Fruit fly (Drosophila melanogaster) whole organism, embryonic: ENCODE data around the gene rempA.
A peak's percentile ranks its signal among the peaks of the same experiment; 100 is the strongest.

Source experiments
- BEAF-32 ChIP-seq: fragments of 200-800 bp; sonication (Bioruptor generic); optimal IDR thresholded peaks from 3 replicates; lab custom pipeline; 2017; ENCODE audit warnings: missing biosample characterization, missing genetic modification characterization, mild to moderate bottlenecking, moderate library complexity, missing genetic modification reagents
- Blimp-1 ChIP-seq: fragments of 200-800 bp; sonication (Bioruptor generic); optimal IDR thresholded peaks from 3 replicates; lab custom pipeline; 2018; ENCODE audit warnings: missing biosample characterization, missing genetic modification characterization, mild to moderate bottlenecking, moderate library complexity, missing genetic modification reagents
- Bteb2 ChIP-seq: fragments of 200-800 bp; sonication (Bioruptor generic); optimal IDR thresholded peaks from 2 replicates; lab custom pipeline; 2016; ENCODE audit warnings: missing biosample characterization, missing genetic modification characterization
- CG10543 ChIP-seq: fragments of 200-800 bp; sonication (Bioruptor generic); optimal IDR thresholded peaks from 3 replicates; lab custom pipeline; 2017; ENCODE audit warnings: missing biosample characterization, mild to moderate bottlenecking, missing genetic modification characterization, moderate library complexity
- CG10959 ChIP-seq: fragments of 200-800 bp; sonication (Bioruptor generic); IDR thresholded peaks from 2 replicates; pipeline ENCODE4 v1.3.6; 2022; ENCODE audit warnings: missing biosample characterization, missing genetic modification characterization
- CG13287 ChIP-seq: fragments of 200-800 bp; sonication (Bioruptor generic); IDR thresholded peaks from 2 replicates; pipeline ENCODE4 v1.3.6; 2022; ENCODE audit warnings: missing biosample characterization, missing genetic modification characterization; ENCODE audit not compliant: partially characterized antibody
- CG14860 ChIP-seq: fragments of 200-800 bp; sonication (Bioruptor generic); IDR thresholded peaks from 3 replicates; pipeline ENCODE4 v1.3.6; 2022; ENCODE audit warnings: missing biosample characterization, missing genetic modification characterization; ENCODE audit not compliant: partially characterized antibody
- CG15601 ChIP-seq: fragments of 200-800 bp; sonication (Bioruptor generic); optimal IDR thresholded peaks from 3 replicates; lab custom pipeline; 2019; ENCODE audit warnings: missing biosample characterization, mild to moderate bottlenecking, missing genetic modification characterization, moderate library complexity
- CG17802 ChIP-seq: fragments of 200-800 bp; sonication (Bioruptor generic); optimal IDR thresholded peaks from 2 replicates; lab custom pipeline; 2018; ENCODE audit warnings: missing biosample characterization, mild to moderate bottlenecking, missing genetic modification characterization, moderate library complexity
- CG18011 ChIP-seq: fragments of 200-800 bp; sonication (Bioruptor generic); optimal IDR thresholded peaks from 2 replicates; lab custom pipeline; 2017; ENCODE audit warnings: missing biosample characterization, missing genetic modification characterization, mild to moderate bottlenecking, moderate library complexity, missing genotype
- CG3065 ChIP-seq: fragments of 200-800 bp; sonication (Bioruptor generic); optimal IDR thresholded peaks from 2 replicates; lab custom pipeline; 2016; ENCODE audit warnings: missing biosample characterization, missing genetic modification characterization
- CG32772 ChIP-seq: fragments of 200-800 bp; sonication (Bioruptor generic); IDR thresholded peaks from 2 replicates; pipeline ENCODE4 v1.3.6; 2022; ENCODE audit warnings: missing biosample characterization, missing genetic modification characterization
- CG33557 ChIP-seq: fragments of 200-800 bp; sonication (Bioruptor generic); optimal IDR thresholded peaks from 2 replicates; lab custom pipeline; 2019; ENCODE audit warnings: missing biosample characterization, mild to moderate bottlenecking, missing genetic modification characterization, moderate library complexity
- CG3847 ChIP-seq: fragments of 200-800 bp; sonication (Bioruptor generic); IDR thresholded peaks from 2 replicates; pipeline ENCODE4 v1.3.6; 2022; ENCODE audit warnings: missing biosample characterization, missing genetic modification characterization
- CG6272 ChIP-seq: fragments of 200-800 bp; sonication (Bioruptor generic); IDR thresholded peaks from 2 replicates; pipeline ENCODE4 v1.3.6; 2022; ENCODE audit warnings: missing biosample characterization, missing genetic modification characterization
- CG7271 ChIP-seq: fragments of 200-800 bp; sonication (Bioruptor generic); optimal IDR thresholded peaks from 2 replicates; lab custom pipeline; 2018; ENCODE audit warnings: missing biosample characterization, mild to moderate bottlenecking, missing genetic modification characterization, moderate library complexity
- CG9797 ChIP-seq: fragments of 200-800 bp; sonication (Bioruptor generic); optimal IDR thresholded peaks from 3 replicates; lab custom pipeline; 2018; ENCODE audit warnings: missing biosample characterization, mild to moderate bottlenecking, missing genetic modification characterization
- CHES-1-like ChIP-seq: fragments of 200-800 bp; sonication (Bioruptor generic); optimal IDR thresholded peaks from 2 replicates; lab custom pipeline; 2016; ENCODE audit warnings: missing biosample characterization, missing genetic modification characterization
- Dref ChIP-seq: fragments of 200-800 bp; sonication (Bioruptor generic); IDR thresholded peaks from 2 replicates; pipeline ENCODE4 v1.3.6; 2022; ENCODE audit warnings: missing biosample characterization, missing genetic modification characterization
- Gug ChIP-seq: fragments of 200-800 bp; sonication (Bioruptor generic); IDR thresholded peaks from 4 replicates; pipeline ENCODE4 v1.3.6; 2022; ENCODE audit warnings: missing biosample characterization, missing genetic modification characterization
- MBD-R2 ChIP-seq: fragments of 200-800 bp; sonication (Bioruptor generic); IDR thresholded peaks from 2 replicates; pipeline ENCODE4 v1.3.6; 2022; ENCODE audit warnings: missing biosample characterization, missing genetic modification characterization
- Med ChIP-seq: fragments of 200-800 bp; sonication (Bioruptor generic); peaks from one replicate; lab custom pipeline; 2016; ENCODE audit warnings: missing biosample characterization, missing genetic modification characterization, mild to moderate bottlenecking, inconsistent platforms, moderate library complexity
- Ravus ChIP-seq: fragments of 200-800 bp; sonication (Bioruptor generic); IDR thresholded peaks from 2 replicates; pipeline ENCODE4 v1.3.6; 2022; ENCODE audit warnings: missing biosample characterization, missing genetic modification characterization
- Stat92E ChIP-seq, 3 experiments: fragments of >200 bp in 2 of 3; fragments of 200-800 bp in 1 of 3; sonication (Bioruptor generic) in 1 of 3; optimal IDR thresholded peaks; 2 replicates each; lab custom pipeline; 2017 to 2019; ENCODE audit warnings: missing biosample characterization in 3 of 3, missing genetic modification characterization in 3 of 3, mild to moderate bottlenecking in 1 of 3, moderate library complexity in 1 of 3
- amos ChIP-seq: fragments of 200-800 bp; sonication (Bioruptor generic); IDR thresholded peaks from 2 replicates; pipeline ENCODE4 v1.3.6; 2022; ENCODE audit warnings: missing biosample characterization, missing genetic modification characterization; ENCODE audit not compliant: partially characterized antibody
- aop ChIP-seq: fragments of 200-800 bp; sonication (Bioruptor generic); IDR thresholded peaks from 2 replicates; pipeline ENCODE4 v1.3.6; 2022; ENCODE audit warnings: missing biosample characterization, missing genetic modification characterization
- ase ChIP-seq: fragments of 200-800 bp; sonication (Bioruptor generic); IDR thresholded peaks from 3 replicates; pipeline ENCODE4 v1.3.6; 2022; ENCODE audit warnings: missing biosample characterization, missing genetic modification characterization
- bab2 ChIP-seq: fragments of 200-800 bp; sonication (Bioruptor generic); optimal IDR thresholded peaks from 2 replicates; lab custom pipeline; 2016; ENCODE audit warnings: missing biosample characterization, missing genetic modification characterization
- cad ChIP-seq: fragments of >200 bp; optimal IDR thresholded peaks from 2 replicates; lab custom pipeline; 2017; ENCODE audit warnings: missing biosample characterization, missing genetic modification characterization
- ind ChIP-seq: fragments of 200-800 bp; sonication (Bioruptor generic); optimal IDR thresholded peaks from 3 replicates; lab custom pipeline; 2016; ENCODE audit warnings: missing biosample characterization, missing genetic modification characterization
- lbe ChIP-seq: fragments of 200-800 bp; sonication (Bioruptor generic); optimal IDR thresholded peaks from 2 replicates; lab custom pipeline; 2016; ENCODE audit warnings: missing biosample characterization, mild to moderate bottlenecking, missing genetic modification characterization
- mirr ChIP-seq: fragments of 200-800 bp; sonication (Bioruptor generic); optimal IDR thresholded peaks from 3 replicates; lab custom pipeline; 2018; ENCODE audit warnings: missing biosample characterization, mild to moderate bottlenecking, missing genetic modification characterization
- nau ChIP-seq: fragments of 200-800 bp; sonication (Bioruptor generic); optimal IDR thresholded peaks from 3 replicates; lab custom pipeline; 2017; ENCODE audit warnings: missing biosample characterization, mild to moderate bottlenecking, missing genetic modification characterization, missing genetic modification reagents
- oc ChIP-seq: fragments of 200-800 bp; sonication (Bioruptor generic); optimal IDR thresholded peaks from 2 replicates; lab custom pipeline; 2018; ENCODE audit warnings: missing biosample characterization, mild to moderate bottlenecking, missing genetic modification characterization, moderate library complexity
- pnt ChIP-seq: fragments of 200-800 bp; sonication (Bioruptor generic); optimal IDR thresholded peaks from 3 replicates; lab custom pipeline; 2016; ENCODE audit warnings: missing biosample characterization, missing genetic modification characterization
- prd ChIP-seq, 3 experiments: fragments of >200 bp in 2 of 3; fragments of 200-800 bp in 1 of 3; sonication (Bioruptor generic) in 1 of 3; optimal IDR thresholded peaks in 2 of 3; IDR thresholded peaks in 1 of 3; 2 replicates in 2 of 3; 3 replicates in 1 of 3; pipeline versions ENCODE4 v1.3.6 to Lab custom; 2017 to 2022; ENCODE audit warnings: missing biosample characterization in 1 of 3, missing genetic modification characterization in 1 of 3
- sc ChIP-seq, 3 experiments: fragments of >200 bp in 2 of 3; fragments of 200-800 bp in 1 of 3; sonication (Bioruptor generic) in 1 of 3; optimal IDR thresholded peaks; 2 replicates in 2 of 3; 3 replicates in 1 of 3; lab custom pipeline; 2017; ENCODE audit warnings: mild to moderate bottlenecking in 1 of 3, missing biosample characterization in 1 of 3, missing genetic modification characterization in 1 of 3, missing genetic modification reagents in 1 of 3
- sens ChIP-seq: fragments of 200-800 bp; sonication (Bioruptor generic); peaks from one replicate; lab custom pipeline; 2016; ENCODE audit warnings: missing biosample characterization, missing genetic modification characterization
- slou ChIP-seq: fragments of 200-800 bp; sonication (Bioruptor generic); optimal IDR thresholded peaks from 3 replicates; lab custom pipeline; 2016; ENCODE audit warnings: missing biosample characterization, missing genetic modification characterization
- sr ChIP-seq: fragments of 200-800 bp; sonication (Bioruptor generic); IDR thresholded peaks from 3 replicates; pipeline ENCODE4 v1.3.6; 2022; ENCODE audit warnings: missing biosample characterization, missing genetic modification characterization
- ssp ChIP-seq: fragments of 200-800 bp; sonication (Bioruptor generic); IDR thresholded peaks from 2 replicates; pipeline ENCODE4 v1.3.6; 2022; ENCODE audit warnings: missing biosample characterization, missing genetic modification characterization
- trem ChIP-seq: fragments of 200-800 bp; optimal IDR thresholded peaks from 3 replicates; lab custom pipeline; 2019; ENCODE audit warnings: missing biosample characterization, mild to moderate bottlenecking, missing genetic modification characterization, moderate library complexity
- tup ChIP-seq: fragments of 200-800 bp; sonication (Bioruptor generic); optimal IDR thresholded peaks from 2 replicates; lab custom pipeline; 2016; ENCODE audit warnings: missing biosample characterization, mild to moderate bottlenecking, missing genetic modification characterization, moderate library complexity
- twi ChIP-seq: fragments of 200-800 bp; optimal IDR thresholded peaks from 2 replicates; lab custom pipeline; 2019; ENCODE audit warnings: missing biosample characterization, mild to moderate bottlenecking, missing genetic modification characterization, moderate library complexity
- vfl ChIP-seq: fragments of 200-800 bp; sonication (Bioruptor generic); optimal IDR thresholded peaks from 2 replicates; lab custom pipeline; 2016; ENCODE audit warnings: missing biosample characterization, missing genetic modification characterization
- zen2 ChIP-seq: fragments of 200-800 bp; sonication (Bioruptor generic); IDR thresholded peaks from 3 replicates; pipeline ENCODE4 v1.3.6; 2022; ENCODE audit warnings: missing biosample characterization, missing genetic modification characterization; ENCODE audit not compliant: partially characterized antibody
- zfh2 ChIP-seq: fragments of 200-800 bp; sonication (Bioruptor generic); optimal IDR thresholded peaks from 2 replicates; lab custom pipeline; 2016; ENCODE audit warnings: missing biosample characterization, missing genetic modification characterization

rempA gene

dm6 chr2L:563769-564550, 3.9 kb upstream of the rempA start, which contains the start of the genes uncNacbeta and CG2794 (continued):
- no peak for TF ChIP-seq CG17802 (tag; lab: Kevin White, UChicago)
- TF ChIP-seq pnt (GFP tag; lab: Kevin White, UChicago): no peak
- no peak for TF ChIP-seq Bteb2 (GFP tag; lab: Kevin White, UChicago)
- peak; percentile 66 for TF ChIP-seq CG14860 (GFP tag; lab: Robert Waterston, UW)
- peak; percentile 82 for TF ChIP-seq CG13287
- TF ChIP-seq amos (GFP tag; lab: Robert Waterston, UW): peak; percentile 74
- TF ChIP-seq tup (GFP tag; lab: Kevin White, UChicago): no peak
- no peak for TF ChIP-seq prd (optimal IDR thresholded peaks at IDR 0.05; lab: Kevin White, UChicago)
- TF ChIP-seq prd (GFP tag; IDR thresholded peaks at IDR 0.05; lab: Robert Waterston, UW): 0 out of 3 replicates have a peak, but pooled peaks have one; percentile 18
- no peak for TF ChIP-seq ase (GFP tag; lab: Robert Waterston, UW)
- peak; percentile 97 for TF ChIP-seq Dref
- TF ChIP-seq sr (GFP tag; lab: Robert Waterston, UW): no peak
- no peak for TF ChIP-seq CG7271 (tag; lab: Kevin White, UChicago)
- no peak for TF ChIP-seq Blimp-1 (GFP tag; lab: Kevin White, UChicago)
- TF ChIP-seq ind (GFP tag; lab: Kevin White, UChicago): no peak
- TF ChIP-seq nau: no peak
- TF ChIP-seq zfh2: peak; percentile 26
- peak; percentile 70 for TF ChIP-seq sens
- no peak for TF ChIP-seq CG10959 (GFP tag; lab: Robert Waterston, UW)
- peak; percentile 54; the same call in 2 of the 3 replicates for TF ChIP-seq zen2 (GFP tag; lab: Robert Waterston, UW)
- peak; percentile 10 for TF ChIP-seq CG9797 (GFP tag; lab: Kevin White, UChicago)
- peak; percentile 88 for TF ChIP-seq Med (GFP tag; lab: Kevin White, UChicago)
- no peak for TF ChIP-seq cad
- no peak for TF ChIP-seq sc (optimal IDR thresholded peaks at IDR 0.05; lab: Kevin White, UChicago)
- no peak for TF ChIP-seq sc (GFP tag; optimal IDR thresholded peaks at IDR 0.05; lab: Kevin White, UChicago)
- peak; percentile 86 for TF ChIP-seq MBD-R2
- TF ChIP-seq CG10543 (GFP tag; lab: Kevin White, UChicago): no peak
- no peak for TF ChIP-seq CG33557 (GFP tag; lab: Kevin White, UChicago)
- no peak for TF ChIP-seq CG3065 (GFP tag; lab: Kevin White, UChicago)
- TF ChIP-seq CG18011: no peak
- peak; percentile 39 for TF ChIP-seq trem (tag; lab: Kevin White, UChicago)
- TF ChIP-seq BEAF-32: peak; percentile 66
- peak; percentile 27 for TF ChIP-seq CHES-1-like (GFP tag; lab: Kevin White, UChicago)
- TF ChIP-seq mirr (GFP tag; lab: Kevin White, UChicago): no peak
- TF ChIP-seq CG15601 (tag; lab: Kevin White, UChicago): no peak
- TF ChIP-seq CG3847 (GFP tag; lab: Robert Waterston, UW): no peak
- TF ChIP-seq lbe (GFP tag; lab: Kevin White, UChicago): no peak
- TF ChIP-seq twi (tag; lab: Kevin White, UChicago): no peak
- TF ChIP-seq CG6272 (GFP tag; lab: Robert Waterston, UW): 0 out of 2 replicates have a peak, but pooled peaks have one; percentile 22
- no peak for TF ChIP-seq ssp (GFP tag; lab: Robert Waterston, UW)
- peak in 1 of 3 experiments; percentile 43 for TF ChIP-seq Stat92E (GFP tag; optimal IDR thresholded peaks at IDR 0.05; lab: Kevin White, UChicago)
- TF ChIP-seq Ravus: no peak
- no peak for TF ChIP-seq bab2 (GFP tag; lab: Kevin White, UChicago)
- TF ChIP-seq slou (GFP tag; lab: Kevin White, UChicago): no peak
- peak; percentile 24; the same call in 1 of the 4 replicates for TF ChIP-seq Gug
- TF ChIP-seq vfl: no peak
- TF ChIP-seq aop (GFP tag; lab: Robert Waterston, UW): no peak
- no peak for TF ChIP-seq oc (tag; lab: Kevin White, UChicago)
- TF ChIP-seq CG32772 (GFP tag; lab: Robert Waterston, UW): no peak
